Fruit fly (Drosophila melanogaster): ENCODE results near the gene CLIP-190.
A peak's percentile ranks its signal among the peaks of the same experiment; 100 is the strongest.

dm6 chr2L:17433030-17433912 lies 48.8 kb downstream of the CLIP-190 start, which contains the start of the genes Dif and CG5043:
- TF ChIP-seq Ets98B (GFP tag; IDR thresholded peaks at IDR 0.05) (peak; percentile 36; the same call in 1 of the 2 replicates), CG12605 (GFP tag; IDR thresholded peaks at IDR 0.05) (no peak), CG32121 (GFP tag; IDR thresholded peaks at IDR 0.05) (no peak), CG14655 (GFP tag; optimal IDR thresholded peaks at IDR 0.05) (no peak), CG4496 (GFP tag; IDR thresholded peaks at IDR 0.05) (peak; percentile 46; the same call in 1 of the 3 replicates), EcR (GFP tag; optimal IDR thresholded peaks at IDR 0.05) (no peak), Pif1B (GFP tag; optimal IDR thresholded peaks at IDR 0.05) (no peak), CG10348 (GFP tag; IDR thresholded peaks at IDR 0.05) (no peak), CG8301 (tag; optimal IDR thresholded peaks at IDR 0.05) (no peak), Snoo (tag; optimal IDR thresholded peaks at IDR 0.05) (no peak), rn (GFP tag; IDR thresholded peaks at IDR 0.05) (no peak), CG17806 (tag; optimal IDR thresholded peaks at IDR 0.05) (no peak), D1 (tag; optimal IDR thresholded peaks at IDR 0.05) (no peak), gl (tag; optimal IDR thresholded peaks at IDR 0.05) (no peak)

Measured in whole organism, pupa.